Worm (Caenorhabditis elegans) whole organism, L3 larva: ENCODE measurements around the gene C06G1.1.

Source experiments
- R02D3.7 ChIP-seq: fragments of 150-350 bp; optimal IDR thresholded peaks from 2 replicates; lab custom pipeline; 2014; ENCODE audit warnings: missing biosample characterization, missing genetic modification characterization
- ama-1 ChIP-seq: fragments of 150-350 bp; optimal IDR thresholded peaks from 2 replicates; lab custom pipeline; 2018
- ceh-16 ChIP-seq: sonication (generic microtip); optimal IDR thresholded peaks from 2 replicates; lab custom pipeline; 2017; ENCODE audit warnings: missing biosample characterization, missing genetic modification characterization
- ceh-28 ChIP-seq: fragments of 150-350 bp; optimal IDR thresholded peaks from 2 replicates; lab custom pipeline; 2014; ENCODE audit warnings: missing biosample characterization, missing genetic modification reagents, missing genetic modification characterization
- ceh-9 ChIP-seq: sonication (generic microtip); optimal IDR thresholded peaks from 2 replicates; lab custom pipeline; 2018; ENCODE audit warnings: missing biosample characterization, missing genetic modification characterization
- daf-12 ChIP-seq: fragments of 150-350 bp; optimal IDR thresholded peaks from 2 replicates; lab custom pipeline; 2014; ENCODE audit warnings: missing biosample characterization, missing genetic modification reagents, missing genetic modification characterization
- egl-27 ChIP-seq: sonication (generic microtip); optimal IDR thresholded peaks from 4 replicates; lab custom pipeline; 2017; ENCODE audit warnings: missing biosample characterization, missing genetic modification reagents, missing genetic modification characterization
- elt-1 ChIP-seq: fragments of 150-350 bp; optimal IDR thresholded peaks from 2 replicates; lab custom pipeline; 2014; ENCODE audit warnings: missing biosample characterization, missing genetic modification characterization
- elt-2 ChIP-seq: sonication (generic microtip); optimal IDR thresholded peaks from 2 replicates; lab custom pipeline; 2016; ENCODE audit warnings: missing genetic modification reagents, mild to moderate bottlenecking, missing genetic modification characterization, missing compliant biosample characterization
- elt-3 ChIP-seq, 3 experiments: fragments of 150-350 bp in 1 of 3; sonication (generic microtip) in 2 of 3; optimal IDR thresholded peaks; 2 replicates in 2 of 3; 4 replicates in 1 of 3; lab custom pipeline; 2014 to 2017; ENCODE audit warnings: missing biosample characterization in 3 of 3, missing genetic modification characterization in 3 of 3
- eor-1 ChIP-seq, 2 experiments: fragments of 150-350 bp; optimal IDR thresholded peaks; 2 replicates each; lab custom pipeline; 2014 to 2018; ENCODE audit warnings: missing biosample characterization in 2 of 2, missing genetic modification characterization in 2 of 2
- fkh-10 ChIP-seq: sonication (generic microtip); optimal IDR thresholded peaks from 2 replicates; lab custom pipeline; 2017; ENCODE audit warnings: missing biosample characterization, missing genetic modification reagents, missing genetic modification characterization
- fkh-2 ChIP-seq: fragments of 150-350 bp; optimal IDR thresholded peaks from 2 replicates; lab custom pipeline; 2014; ENCODE audit warnings: missing biosample characterization, missing genetic modification reagents, missing genetic modification characterization
- hmg-11 ChIP-seq: sonication (generic microtip); optimal IDR thresholded peaks from 2 replicates; lab custom pipeline; 2016; ENCODE audit warnings: missing genetic modification characterization, missing compliant biosample characterization
- lin-39 ChIP-seq: fragments of 150-350 bp; optimal IDR thresholded peaks from 2 replicates; lab custom pipeline; 2018; ENCODE audit warnings: missing biosample characterization, missing genetic modification reagents, missing genetic modification characterization
- lsy-12 ChIP-seq: sonication (generic microtip); optimal IDR thresholded peaks from 2 replicates; lab custom pipeline; 2016; ENCODE audit warnings: mild to moderate bottlenecking, missing genetic modification characterization, missing compliant biosample characterization
- mml-1 ChIP-seq: fragments of 150-350 bp; sonication (generic microtip); optimal IDR thresholded peaks from 3 replicates; lab custom pipeline; 2014; ENCODE audit warnings: missing biosample characterization, missing genetic modification characterization
- nfya-1 ChIP-seq: sonication (generic microtip); optimal IDR thresholded peaks from 2 replicates; lab custom pipeline; 2017; ENCODE audit warnings: missing genetic modification characterization, mild to moderate bottlenecking, missing compliant biosample characterization, antibody characterized with exemption, moderate library complexity; ENCODE audit not compliant: insufficient read depth
- nhr-23 ChIP-seq: fragments of 150-350 bp; optimal IDR thresholded peaks from 2 replicates; lab custom pipeline; 2014; ENCODE audit warnings: missing biosample characterization, missing genetic modification reagents, missing genetic modification characterization
- nhr-28 ChIP-seq: fragments of 150-350 bp; optimal IDR thresholded peaks from 2 replicates; lab custom pipeline; 2014; ENCODE audit warnings: missing biosample characterization, missing genetic modification characterization
- nhr-43 ChIP-seq: sonication (generic microtip); optimal IDR thresholded peaks from 2 replicates; lab custom pipeline; 2016; ENCODE audit warnings: mild to moderate bottlenecking, missing genetic modification characterization, missing compliant biosample characterization; ENCODE audit not compliant: poor library complexity, severe bottlenecking
- nhr-67 ChIP-seq: fragments of 150-350 bp; optimal IDR thresholded peaks from 2 replicates; lab custom pipeline; 2014; ENCODE audit warnings: missing biosample characterization, missing genetic modification characterization
- nhr-76 ChIP-seq: fragments of 150-350 bp; sonication (generic microtip); optimal IDR thresholded peaks from 5 replicates; lab custom pipeline; 2014; ENCODE audit warnings: missing biosample characterization, missing genetic modification characterization
- nhr-77 ChIP-seq: fragments of 150-350 bp; optimal IDR thresholded peaks from 2 replicates; lab custom pipeline; 2014; ENCODE audit warnings: missing biosample characterization, missing genetic modification characterization
- pha-4 ChIP-seq: fragments of 150-350 bp; optimal IDR thresholded peaks from 2 replicates; lab custom pipeline; 2014; ENCODE audit warnings: missing biosample characterization, missing genetic modification reagents, missing genetic modification characterization
- sea-2 ChIP-seq: fragments of 150-350 bp; sonication (generic microtip); optimal IDR thresholded peaks from 4 replicates; lab custom pipeline; 2014; ENCODE audit warnings: missing biosample characterization, missing genetic modification reagents, missing genetic modification characterization
- snpc-4 ChIP-seq: fragments of 150-350 bp; optimal IDR thresholded peaks from 2 replicates; lab custom pipeline; 2014; ENCODE audit warnings: missing biosample characterization, missing genetic modification characterization
- tbx-2 ChIP-seq: sonication (generic microtip); optimal IDR thresholded peaks from 2 replicates; lab custom pipeline; 2016; ENCODE audit warnings: mild to moderate bottlenecking, missing genetic modification characterization, missing compliant biosample characterization
- zag-1 ChIP-seq: fragments of 150-350 bp; optimal IDR thresholded peaks from 2 replicates; lab custom pipeline; 2014; ENCODE audit warnings: missing biosample characterization, missing genetic modification characterization
- ztf-11 ChIP-seq: fragments of 150-350 bp; optimal IDR thresholded peaks from 2 replicates; lab custom pipeline; 2014; ENCODE audit warnings: missing biosample characterization, missing genetic modification characterization
- ztf-4 ChIP-seq: fragments of 150-350 bp; optimal IDR thresholded peaks from 2 replicates; lab custom pipeline; 2014; ENCODE audit warnings: missing biosample characterization, missing genetic modification characterization

The C06G1.1 gene

ce11 chrX:16612293-16612946 is 20.7 kb upstream of the C06G1.1 start (continued):
- TF ChIP-seq zag-1 (tag; lab: Kevin White, UChicago) (peak; percentile 75), nhr-77 (tag; lab: Kevin White, UChicago) (peak; percentile 67), fkh-2 (tag; lab: Kevin White, UChicago) (peak; percentile 49), elt-1 (peak; percentile 73), R02D3.7 (peak; percentile 71), egl-27 (peak; percentile 45), mml-1 (tag; lab: Kevin White, UChicago) (no peak), lin-39 (peak; percentile 87), eor-1 (tag; optimal IDR thresholded peaks at IDR 0.05; lab: Kevin White, UChicago) (no peak), fkh-10 (GFP tag; lab: Kevin White, UChicago) (peak; percentile 85), hmg-11 (peak; percentile 98), ztf-11 (no peak), ama-1 (lab: Kevin White, UChicago) (peak; percentile 78), nfya-1 (tag; lab: Kevin White, UChicago) (peak; percentile 99), sea-2 (GFP tag; lab: Kevin White, UChicago) (peak; percentile 25), tbx-2 (tag; lab: Kevin White, UChicago) (peak; percentile 93), nhr-28 (no peak), ceh-9 (tag; lab: Kevin White, UChicago) (no peak), nhr-76 (no peak), ztf-4 (tag; lab: Kevin White, UChicago) (peak; percentile 89), elt-3 (tag; optimal IDR thresholded peaks at IDR 0.05; lab: Kevin White, UChicago) (peak in 2 of 3 experiments; percentile 21 to 76)

ce11 chrX:16613266-16613665 is 19.9 kb upstream of the C06G1.1 start, which contains the start of gene ain-1:
ain-1 (plus strand) TSS chrX:16613451.
- TF ChIP-seq fkh-2 (tag; lab: Kevin White, UChicago) (no peak), ama-1 (lab: Kevin White, UChicago) (peak; percentile 43), elt-2 (peak; percentile 25), ceh-28 (tag; lab: Kevin White, UChicago) (peak; percentile 3), ceh-16 (no peak)

ce11 chrX:16614094-16614493 is 19.1 kb upstream of the C06G1.1 start:
- TF ChIP-seq ama-1 (lab: Kevin White, UChicago) (peak; percentile 55), zag-1 (tag; lab: Kevin White, UChicago) (no peak), nhr-43 (tag; lab: Kevin White, UChicago) (no peak), daf-12 (tag; lab: Kevin White, UChicago) (no peak)

- TF ChIP-seq elt-1 (no peak), lsy-12 (tag; lab: Kevin White, UChicago) (no peak), zag-1 (tag; lab: Kevin White, UChicago) (no peak), nhr-67 (tag; lab: Kevin White, UChicago) (no peak), elt-2 (peak; percentile 5), ceh-28 (tag; lab: Kevin White, UChicago) (no peak), nhr-23 (tag; lab: Kevin White, UChicago) (peak; percentile 29), snpc-4 (tag; lab: Kevin White, UChicago) (no peak)
Measured at ce11 chrX:16617427-16618128, 15.6 kb upstream of the C06G1.1 start.

ce11 chrX:16618129-16618525 is 15.0 kb upstream of the C06G1.1 start:
- TF ChIP-seq pha-4 (tag; lab: Kevin White, UChicago), result no peak
- TF ChIP-seq snpc-4 (tag; lab: Kevin White, UChicago), result no peak
